Worm (Caenorhabditis elegans) whole organism, L1 larva: ENCODE measurements around the gene duxl-1.

Experiments
- ceh-90 ChIP-seq: sonication (generic microtip); optimal IDR thresholded peaks from 2 replicates; lab custom pipeline; 2016; ENCODE audit warnings: missing genetic modification characterization, missing compliant biosample characterization
- dsc-1 ChIP-seq: sonication (generic microtip); optimal IDR thresholded peaks from 2 replicates; lab custom pipeline; 2016; ENCODE audit warnings: mild to moderate bottlenecking, missing genetic modification characterization, missing compliant biosample characterization
- fkh-10 ChIP-seq: sonication (generic microtip); optimal IDR thresholded peaks from 2 replicates; lab custom pipeline; 2017; ENCODE audit warnings: missing biosample characterization, missing genetic modification reagents, missing genetic modification characterization
- lin-15B ChIP-seq: fragments of 150-350 bp; sonication (generic microtip); optimal IDR thresholded peaks from 3 replicates; lab custom pipeline; 2014; ENCODE audit warnings: missing biosample characterization, missing genetic modification characterization
- mab-9 ChIP-seq: fragments of 200-800 bp; sonication (Bioruptor generic); IDR thresholded peaks from 2 replicates; pipeline ENCODE4 v1.3.6; 2022; ENCODE audit warnings: missing genetic modification reagents, missing genetic modification characterization, missing compliant biosample characterization
- mep-1 ChIP-seq: fragments of 150-350 bp; optimal IDR thresholded peaks from 2 replicates; lab custom pipeline; 2014; ENCODE audit warnings: missing biosample characterization, missing genetic modification characterization
- nhr-11 ChIP-seq: fragments of 150-350 bp; optimal IDR thresholded peaks from 2 replicates; lab custom pipeline; 2014; ENCODE audit warnings: missing biosample characterization, missing genetic modification characterization
- nhr-12 ChIP-seq: sonication (generic microtip); optimal IDR thresholded peaks from 2 replicates; lab custom pipeline; 2017; ENCODE audit warnings: missing biosample characterization, missing genetic modification characterization
- nhr-237 ChIP-seq: fragments of 150-350 bp; optimal IDR thresholded peaks from 2 replicates; lab custom pipeline; 2014; ENCODE audit warnings: missing biosample characterization, missing genetic modification characterization
- nhr-47 ChIP-seq: sonication (generic microtip); optimal IDR thresholded peaks from 2 replicates; lab custom pipeline; 2016; ENCODE audit warnings: mild to moderate bottlenecking, missing genetic modification characterization, moderate library complexity, missing compliant biosample characterization
- nhr-71 ChIP-seq: sonication (generic microtip); optimal IDR thresholded peaks from 2 replicates; lab custom pipeline; 2016; ENCODE audit warnings: mild to moderate bottlenecking, missing genetic modification characterization, moderate library complexity, missing compliant biosample characterization
- pag-3 ChIP-seq: sonication (generic microtip); optimal IDR thresholded peaks from 2 replicates; lab custom pipeline; 2017; ENCODE audit warnings: missing genetic modification characterization, mild to moderate bottlenecking, missing compliant biosample characterization, antibody characterized with exemption, borderline replicate concordance; ENCODE audit not compliant: insufficient read depth
- unc-130 ChIP-seq: fragments of 150-350 bp; optimal IDR thresholded peaks from 2 replicates; lab custom pipeline; 2017; ENCODE audit warnings: missing biosample characterization, missing genetic modification characterization, inconsistent platforms

- TF ChIP-seq nhr-12 (tag; lab: Kevin White, UChicago), result no peak
- no peak for TF ChIP-seq nhr-11 (tag; lab: Kevin White, UChicago)
- TF ChIP-seq lin-15B, result no peak
- no peak for TF ChIP-seq fkh-10 (GFP tag; lab: Kevin White, UChicago)
- no peak for TF ChIP-seq nhr-237
- no peak for TF ChIP-seq ceh-90 (tag; lab: Kevin White, UChicago)
- no peak for TF ChIP-seq unc-130 (tag; lab: Kevin White, UChicago)
- TF ChIP-seq mep-1 (tag; lab: Kevin White, UChicago), result no peak
- TF ChIP-seq nhr-71, result no peak
- TF ChIP-seq mab-9 (GFP tag; lab: Robert Waterston, UW), result no peak
- no peak for TF ChIP-seq nhr-47 (tag; lab: Kevin White, UChicago)
- TF ChIP-seq pag-3 (tag; lab: Kevin White, UChicago), result no peak
- no peak for TF ChIP-seq dsc-1 (tag; lab: Kevin White, UChicago)
Observed at ce11 chrII:1692827-1693226, 29.3 kb downstream of the duxl-1 start, which contains the start of gene fbxc-21.
